Worm (Caenorhabditis elegans) whole organism, early embryonic: ENCODE data around the gene epg-3.

Source experiments
- B0310.2 ChIP-seq: sonication (generic microtip); optimal IDR thresholded peaks from 2 replicates; lab custom pipeline; 2016; ENCODE audit warnings: mild to moderate bottlenecking, missing genetic modification characterization, missing compliant biosample characterization
- F13C5.2 ChIP-seq: sonication (generic microtip); optimal IDR thresholded peaks from 2 replicates; lab custom pipeline; 2017; ENCODE audit warnings: mild to moderate bottlenecking, missing genetic modification characterization, inconsistent platforms, missing compliant biosample characterization
- aly-1 ChIP-seq: sonication (generic microtip); optimal IDR thresholded peaks from 2 replicates; lab custom pipeline; 2016; ENCODE audit warnings: missing genetic modification characterization, missing compliant biosample characterization
- ama-1 ChIP-seq: fragments of 150-350 bp; optimal IDR thresholded peaks from 2 replicates; lab custom pipeline; 2014
- ceh-13 ChIP-seq: fragments of 200-800 bp; sonication (Bioruptor generic); optimal IDR thresholded peaks from 2 replicates; lab custom pipeline; 2018; ENCODE audit warnings: mild to moderate bottlenecking, missing genetic modification characterization, missing compliant biosample characterization
- ceh-36 ChIP-seq: sonication (generic microtip); optimal IDR thresholded peaks from 2 replicates; lab custom pipeline; 2016; ENCODE audit warnings: missing genetic modification characterization, inconsistent platforms, missing compliant biosample characterization
- ets-7 ChIP-seq: sonication (generic microtip); optimal IDR thresholded peaks from 2 replicates; lab custom pipeline; 2016; ENCODE audit warnings: missing genotype, missing genetic modification characterization, missing compliant biosample characterization
- flt-1 ChIP-seq: fragments of 200-800 bp; sonication (Bioruptor generic); IDR thresholded peaks from 2 replicates; pipeline ENCODE4 v1.3.6; 2022; ENCODE audit warnings: missing genetic modification characterization, missing compliant biosample characterization
- hmbx-1 ChIP-seq: sonication (generic microtip); optimal IDR thresholded peaks from 2 replicates; lab custom pipeline; 2016; ENCODE audit warnings: mild to moderate bottlenecking, missing genetic modification characterization, missing compliant biosample characterization
- hmg-4 ChIP-seq: fragments of 200-800 bp; sonication (Bioruptor generic); optimal IDR thresholded peaks from 2 replicates; lab custom pipeline; 2018; ENCODE audit warnings: mild to moderate bottlenecking, missing genetic modification characterization, missing compliant biosample characterization
- hnd-1 ChIP-seq: sonication (generic microtip); optimal IDR thresholded peaks from 2 replicates; lab custom pipeline; 2016; ENCODE audit warnings: missing genetic modification characterization, missing compliant biosample characterization
- pes-1 ChIP-seq: fragments of 200-800 bp; sonication (Bioruptor generic); IDR thresholded peaks from 2 replicates; pipeline ENCODE4 v1.3.6; 2022; ENCODE audit warnings: missing genetic modification reagents, missing genetic modification characterization, missing compliant biosample characterization
- scrt-1 ChIP-seq: fragments of 200-800 bp; sonication (Bioruptor generic); IDR thresholded peaks from 2 replicates; pipeline ENCODE4 v1.3.6; 2022; ENCODE audit warnings: missing genetic modification characterization, missing compliant biosample characterization
- sea-1 ChIP-seq: fragments of 200-800 bp; sonication (Bioruptor generic); conservative IDR thresholded peaks from 2 replicates; pipeline ENCODE4 v1.3.6; 2022; ENCODE audit warnings: missing genetic modification characterization, missing compliant biosample characterization
- tbx-11 ChIP-seq: fragments of 200-800 bp; sonication (Bioruptor generic); IDR thresholded peaks from 2 replicates; pipeline ENCODE4 v1.3.6; 2022; ENCODE audit warnings: missing genetic modification characterization, missing compliant biosample characterization
- tbx-37 ChIP-seq: fragments of 200-800 bp; sonication (Bioruptor generic); conservative IDR thresholded peaks from 2 replicates; pipeline ENCODE4 v1.3.6; 2022; ENCODE audit warnings: missing genetic modification reagents, missing genetic modification characterization, missing compliant biosample characterization
- tra-4 ChIP-seq: sonication (generic microtip); optimal IDR thresholded peaks from 2 replicates; lab custom pipeline; 2017; ENCODE audit warnings: missing genetic modification characterization, missing compliant biosample characterization

epg-3 gene

DNA sequence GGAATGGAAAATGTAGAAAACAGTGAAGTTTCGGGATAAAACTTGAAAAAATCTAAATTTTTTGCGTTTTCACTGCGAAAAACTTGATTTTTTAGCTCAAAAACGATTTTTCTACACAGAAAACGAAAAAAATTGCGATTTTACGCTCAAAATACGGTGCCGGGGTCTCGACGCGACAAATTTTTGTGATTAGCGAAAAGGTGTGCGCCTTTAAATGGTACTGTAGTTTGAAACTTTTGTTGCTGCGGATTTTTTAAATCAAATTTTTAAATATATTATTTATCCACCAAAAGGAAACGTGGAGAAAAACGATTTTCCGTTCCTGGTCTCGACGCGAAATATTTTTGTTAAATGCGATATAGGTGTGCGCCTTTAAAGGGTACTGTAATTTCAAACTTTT, 27.3 kb upstream of the epg-3 start:
- no peak for TF ChIP-seq ama-1 (lab: Kevin White, UChicago)

DNA sequence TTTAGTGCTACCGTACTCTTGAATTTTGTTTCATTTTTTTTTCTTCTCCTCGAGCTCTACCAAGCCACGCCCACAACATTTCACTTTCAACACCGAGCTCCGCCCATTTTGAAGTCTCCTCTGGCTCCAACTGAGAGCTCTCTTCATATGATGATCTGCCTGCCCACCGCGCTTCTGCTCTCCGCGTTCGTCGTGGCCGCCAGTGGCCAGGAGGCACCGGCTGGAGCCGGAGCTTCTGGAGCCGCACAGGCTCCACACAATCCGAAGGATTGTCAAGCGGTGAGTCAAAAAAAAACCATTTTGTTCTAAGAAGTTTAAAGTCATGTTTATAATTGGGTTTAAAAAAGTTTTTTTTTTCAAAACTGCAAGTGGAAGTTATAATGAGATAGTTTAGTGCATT, 24.2 kb upstream of the epg-3 start, which contains the start of gene flp-14:
Gene flp-14 (plus strand): TSS at position 146 of the 400 bp plus-strand sequence.
- no peak for TF ChIP-seq tbx-11 (GFP tag; lab: Robert Waterston, UW)
- no peak for TF ChIP-seq aly-1 (tag; lab: Kevin White, UChicago)
- no peak for TF ChIP-seq ceh-13 (GFP tag; lab: Kevin White, UChicago)
- TF ChIP-seq hnd-1 = no peak
- no peak for TF ChIP-seq F13C5.2 (tag; lab: Kevin White, UChicago)
- no peak for TF ChIP-seq tra-4 (tag; lab: Kevin White, UChicago)
- TF ChIP-seq scrt-1 (GFP tag; lab: Robert Waterston, UW) = no peak
- TF ChIP-seq tbx-37 = no peak
- TF ChIP-seq B0310.2 (tag; lab: Kevin White, UChicago) = no peak
- TF ChIP-seq pes-1 (GFP tag; lab: Robert Waterston, UW) = no peak
- TF ChIP-seq ceh-36 (tag; lab: Kevin White, UChicago) = no peak
- no peak for TF ChIP-seq ama-1 (lab: Kevin White, UChicago)
- no peak for TF ChIP-seq hmbx-1 (tag; lab: Kevin White, UChicago)
- no peak for TF ChIP-seq flt-1 (GFP tag; lab: Robert Waterston, UW)
- no peak for TF ChIP-seq sea-1 (GFP tag; lab: Robert Waterston, UW)

DNA sequence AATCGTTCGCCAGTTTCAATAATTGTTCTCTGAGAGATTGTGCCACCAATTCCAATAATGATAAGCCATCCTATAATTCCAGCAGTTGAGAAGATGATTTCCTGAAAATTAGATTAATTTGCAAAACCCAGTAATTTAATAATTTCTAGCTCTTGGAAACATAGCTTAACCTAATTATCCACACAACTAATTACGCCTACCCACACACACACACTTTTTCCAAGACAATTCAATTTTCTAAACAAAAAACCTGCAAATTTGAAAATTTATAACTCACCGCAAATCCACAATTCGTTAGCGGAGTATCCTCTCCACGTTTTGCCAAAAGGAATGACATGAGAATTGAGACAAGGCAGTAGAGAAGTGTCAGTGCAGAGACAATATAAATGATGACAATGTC, 18.1 kb upstream of the epg-3 start:
- no peak for TF ChIP-seq ama-1 (lab: Kevin White, UChicago)
- no peak for TF ChIP-seq hnd-1
- no peak for TF ChIP-seq ets-7 (tag; lab: Kevin White, UChicago)
- no peak for TF ChIP-seq ceh-13 (GFP tag; lab: Kevin White, UChicago)
- no peak for TF ChIP-seq pes-1 (GFP tag; lab: Robert Waterston, UW)
- TF ChIP-seq tra-4 (tag; lab: Kevin White, UChicago) = no peak
- no peak for TF ChIP-seq sea-1 (GFP tag; lab: Robert Waterston, UW)
- TF ChIP-seq hmbx-1 (tag; lab: Kevin White, UChicago) = no peak
- no peak for TF ChIP-seq hmg-4 (GFP tag; lab: Kevin White, UChicago)
- no peak for TF ChIP-seq ceh-36 (tag; lab: Kevin White, UChicago)
- no peak for TF ChIP-seq flt-1 (GFP tag; lab: Robert Waterston, UW)
- no peak for TF ChIP-seq tbx-37
- no peak for TF ChIP-seq scrt-1 (GFP tag; lab: Robert Waterston, UW)

DNA sequence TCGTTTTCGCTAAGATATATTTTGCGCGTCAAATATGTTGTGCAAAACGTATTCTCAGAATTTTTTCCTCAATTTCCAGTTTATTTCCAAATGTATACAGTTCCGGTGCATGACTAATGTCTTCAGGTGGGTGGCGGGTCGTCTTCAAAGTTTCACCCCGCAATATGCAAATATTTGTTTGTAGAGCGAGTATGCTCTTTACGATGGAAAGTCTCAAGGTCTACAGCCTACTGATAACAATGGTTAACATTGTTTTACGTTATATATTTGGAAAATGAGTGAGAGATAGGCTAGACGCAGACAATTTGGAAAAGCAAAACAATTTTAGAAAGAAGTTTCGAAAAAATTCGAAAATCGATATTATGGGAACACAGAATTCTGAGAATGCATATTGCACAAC, 16.7 kb upstream of the epg-3 start:
- TF ChIP-seq hnd-1 = no peak
- TF ChIP-seq hmbx-1 (tag; lab: Kevin White, UChicago) = no peak
- TF ChIP-seq ceh-36 (tag; lab: Kevin White, UChicago) = no peak
- TF ChIP-seq ama-1 (lab: Kevin White, UChicago) = no peak
- no peak for TF ChIP-seq sea-1 (GFP tag; lab: Robert Waterston, UW)
- TF ChIP-seq hmg-4 (GFP tag; lab: Kevin White, UChicago) = no peak
- TF ChIP-seq F13C5.2 (tag; lab: Kevin White, UChicago) = no peak
- no peak for TF ChIP-seq aly-1 (tag; lab: Kevin White, UChicago)
- no peak for TF ChIP-seq tra-4 (tag; lab: Kevin White, UChicago)
- TF ChIP-seq ceh-13 (GFP tag; lab: Kevin White, UChicago) = no peak
- no peak for TF ChIP-seq B0310.2 (tag; lab: Kevin White, UChicago)
- TF ChIP-seq scrt-1 (GFP tag; lab: Robert Waterston, UW) = no peak
- no peak for TF ChIP-seq tbx-37
- no peak for TF ChIP-seq ets-7 (tag; lab: Kevin White, UChicago)
- no peak for TF ChIP-seq tbx-11 (GFP tag; lab: Robert Waterston, UW)
- no peak for TF ChIP-seq pes-1 (GFP tag; lab: Robert Waterston, UW)
- no peak for TF ChIP-seq flt-1 (GFP tag; lab: Robert Waterston, UW)

DNA sequence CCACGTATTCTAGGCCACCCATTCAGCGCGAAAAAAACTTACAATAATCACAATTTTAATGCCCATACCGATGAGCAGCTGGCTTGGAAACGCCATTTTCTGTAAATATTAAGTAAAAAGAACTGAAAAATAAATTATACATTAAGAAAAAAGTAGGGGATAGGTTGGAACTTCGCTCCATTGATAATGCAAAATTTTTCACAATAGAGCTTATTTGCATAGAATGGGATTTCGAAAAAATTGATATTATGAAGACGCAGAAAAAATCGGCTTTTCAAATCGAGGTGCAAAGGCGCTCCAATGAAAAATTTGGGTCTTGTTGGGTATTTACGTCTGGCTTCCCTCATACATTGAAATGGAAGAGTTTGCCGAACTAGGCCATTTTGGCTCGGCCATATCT, 15.9 kb upstream of the epg-3 start, which contains the start of gene Y37D8A.16:
Gene Y37D8A.16 (minus strand): TSS at position 101 of the 400 bp plus-strand sequence.
- no peak for TF ChIP-seq F13C5.2 (tag; lab: Kevin White, UChicago)
- TF ChIP-seq ama-1 (lab: Kevin White, UChicago) = no peak
- no peak for TF ChIP-seq hnd-1
- no peak for TF ChIP-seq tbx-37
- TF ChIP-seq pes-1 (GFP tag; lab: Robert Waterston, UW) = no peak
- no peak for TF ChIP-seq hmbx-1 (tag; lab: Kevin White, UChicago)
- no peak for TF ChIP-seq B0310.2 (tag; lab: Kevin White, UChicago)
- TF ChIP-seq hmg-4 (GFP tag; lab: Kevin White, UChicago) = no peak
- TF ChIP-seq ets-7 (tag; lab: Kevin White, UChicago) = no peak
- no peak for TF ChIP-seq tra-4 (tag; lab: Kevin White, UChicago)
- TF ChIP-seq ceh-13 (GFP tag; lab: Kevin White, UChicago) = no peak
- no peak for TF ChIP-seq aly-1 (tag; lab: Kevin White, UChicago)
- no peak for TF ChIP-seq sea-1 (GFP tag; lab: Robert Waterston, UW)
- TF ChIP-seq ceh-36 (tag; lab: Kevin White, UChicago) = no peak
- no peak for TF ChIP-seq scrt-1 (GFP tag; lab: Robert Waterston, UW)
- no peak for TF ChIP-seq tbx-11 (GFP tag; lab: Robert Waterston, UW)
- TF ChIP-seq flt-1 (GFP tag; lab: Robert Waterston, UW) = no peak

DNA sequence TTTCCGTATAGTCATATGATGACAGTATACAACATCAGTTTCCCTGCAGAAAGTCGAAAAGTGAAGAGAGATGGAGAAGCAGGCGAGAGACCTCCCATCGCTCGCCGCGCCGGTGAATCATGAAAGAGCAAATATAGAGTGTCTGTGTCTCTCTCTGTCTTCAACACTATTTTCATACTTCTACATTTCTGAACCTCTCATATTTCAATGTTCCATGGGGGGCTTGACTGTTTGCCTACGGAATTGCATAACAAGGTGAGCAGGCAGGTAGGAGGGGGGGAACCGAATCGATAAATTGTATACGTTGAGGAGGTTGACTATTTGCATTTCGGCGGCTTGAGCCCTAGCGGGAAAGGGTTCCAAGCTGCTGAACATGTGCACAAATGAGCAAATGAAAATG, 14.6 kb upstream of the epg-3 start:
- no peak for TF ChIP-seq ceh-13 (GFP tag; lab: Kevin White, UChicago)
- no peak for TF ChIP-seq tbx-37
- no peak for TF ChIP-seq aly-1 (tag; lab: Kevin White, UChicago)

DNA sequence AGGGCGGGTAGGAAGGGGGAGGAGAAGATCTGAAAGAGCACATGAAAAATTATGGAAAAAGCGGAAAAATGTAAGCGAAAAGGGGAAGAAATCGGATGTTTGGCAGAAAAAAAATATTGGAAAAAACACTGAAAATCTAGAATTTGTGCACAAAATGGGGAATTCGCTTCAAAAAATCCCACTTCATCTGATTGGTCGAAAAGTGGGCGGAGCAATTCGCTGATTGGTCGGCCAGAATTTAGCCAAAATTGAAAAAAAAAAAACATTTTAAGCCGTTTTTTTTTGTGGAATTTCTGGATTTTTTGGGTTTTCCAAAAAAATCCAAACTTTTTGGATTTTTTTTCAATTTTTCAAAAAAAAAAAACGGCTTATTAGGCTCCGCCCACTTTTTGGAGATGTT, 13.7 kb upstream of the epg-3 start:
- TF ChIP-seq pes-1 (GFP tag; lab: Robert Waterston, UW) (no peak), B0310.2 (tag; lab: Kevin White, UChicago) (no peak), hmg-4 (GFP tag; lab: Kevin White, UChicago) (no peak), ceh-36 (tag; lab: Kevin White, UChicago) (no peak), hnd-1 (no peak), sea-1 (GFP tag; lab: Robert Waterston, UW) (no peak), scrt-1 (GFP tag; lab: Robert Waterston, UW) (no peak)
